Worm (Caenorhabditis elegans) whole organism, L1 larva: ENCODE measurements around the gene C44C1.1.

Experiments used
- C16A3.4 ChIP-seq: fragments of 150-350 bp; optimal IDR thresholded peaks from 2 replicates; lab custom pipeline; 2014; ENCODE audit warnings: missing biosample characterization, missing genetic modification characterization
- ama-1 ChIP-seq: fragments of 150-350 bp; optimal IDR thresholded peaks from 2 replicates; lab custom pipeline; 2014
- lin-13 ChIP-seq: fragments of 150-350 bp; optimal IDR thresholded peaks from 2 replicates; lab custom pipeline; 2014; ENCODE audit warnings: missing biosample characterization, missing genetic modification reagents, missing genetic modification characterization
- lsy-2 ChIP-seq, 2 experiments: fragments of 150-350 bp; optimal IDR thresholded peaks; 2 replicates each; lab custom pipeline; 2014; ENCODE audit warnings: missing biosample characterization in 2 of 2, missing genetic modification characterization in 2 of 2
- mep-1 ChIP-seq: fragments of 150-350 bp; optimal IDR thresholded peaks from 2 replicates; lab custom pipeline; 2014; ENCODE audit warnings: missing biosample characterization, missing genetic modification characterization
- nhr-11 ChIP-seq: fragments of 150-350 bp; optimal IDR thresholded peaks from 2 replicates; lab custom pipeline; 2014; ENCODE audit warnings: missing biosample characterization, missing genetic modification characterization
- nhr-237 ChIP-seq: fragments of 150-350 bp; optimal IDR thresholded peaks from 2 replicates; lab custom pipeline; 2014; ENCODE audit warnings: missing biosample characterization, missing genetic modification characterization
- nhr-76 ChIP-seq: sonication (generic microtip); optimal IDR thresholded peaks from 2 replicates; lab custom pipeline; 2017; ENCODE audit warnings: missing biosample characterization, missing genetic modification characterization
- unc-130 ChIP-seq: fragments of 150-350 bp; optimal IDR thresholded peaks from 2 replicates; lab custom pipeline; 2017; ENCODE audit warnings: missing biosample characterization, missing genetic modification characterization, inconsistent platforms
- zag-1 ChIP-seq: fragments of 150-350 bp; optimal IDR thresholded peaks from 2 replicates; lab custom pipeline; 2014; ENCODE audit warnings: missing biosample characterization, missing genetic modification characterization

DNA sequence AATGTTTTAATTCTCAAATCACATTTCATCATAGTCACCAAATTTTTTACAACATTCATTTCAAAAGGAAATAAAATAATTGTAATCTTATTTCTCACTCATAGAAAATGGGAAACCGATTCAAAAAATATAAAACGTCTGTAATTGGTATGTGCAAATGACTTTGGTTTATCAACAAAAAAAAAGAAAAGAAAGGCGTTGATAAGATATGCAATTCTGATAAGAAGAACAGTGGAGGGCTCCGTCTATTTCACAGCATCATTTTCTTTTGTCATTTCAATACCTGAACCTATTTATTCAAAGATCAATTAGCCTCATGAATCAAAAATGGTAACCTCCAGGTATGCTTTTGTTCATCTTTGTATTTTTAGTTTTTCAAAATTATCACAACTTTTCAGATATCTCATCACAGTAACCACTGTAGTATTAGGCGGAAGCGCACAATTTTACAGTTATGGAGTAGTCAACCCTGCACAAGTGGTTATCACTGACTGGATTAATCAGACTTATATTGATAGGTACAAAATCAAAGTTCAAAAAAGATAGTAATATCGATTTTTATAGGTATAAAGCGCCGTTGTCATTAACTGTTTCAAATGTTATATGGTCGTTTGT is 42.2 kb upstream of the C44C1.1 start, which contains the start of gene F53H8.3:
- TF ChIP-seq lin-13 (no peak), nhr-76 (tag; lab: Kevin White, UChicago) (no peak), unc-130 (tag; lab: Kevin White, UChicago) (no peak), ama-1 (lab: Kevin White, UChicago) (no peak), C16A3.4 (tag; lab: Kevin White, UChicago) (no peak), lsy-2 (tag; optimal IDR thresholded peaks at IDR 0.05; lab: Kevin White, UChicago) (no peak), nhr-11 (tag; lab: Kevin White, UChicago) (no peak), zag-1 (tag; lab: Kevin White, UChicago) (no peak), nhr-237 (tag; lab: Kevin White, UChicago) (no peak), mep-1 (tag; lab: Kevin White, UChicago) (no peak)
